Worm (Caenorhabditis elegans) whole organism, L4 larva: ENCODE results near the gene F37B4.10.

Source experiments
- F26F4.8 ChIP-seq: fragments of 200-800 bp; sonication (Bioruptor generic); conservative IDR thresholded peaks from 2 replicates; pipeline ENCODE4 v1.3.6; 2022; ENCODE audit warnings: missing genetic modification characterization, missing compliant biosample characterization
- R02D3.7 ChIP-seq: fragments of 150-350 bp; sonication (generic microtip); optimal IDR thresholded peaks from 3 replicates; lab custom pipeline; 2014; ENCODE audit warnings: missing biosample characterization, missing genetic modification characterization
- T20F7.1 ChIP-seq: fragments of 200-800 bp; sonication (Bioruptor generic); optimal IDR thresholded peaks from 2 replicates; lab custom pipeline; 2018; ENCODE audit warnings: mild to moderate bottlenecking, missing genetic modification characterization, missing compliant biosample characterization
- T26A8.4 ChIP-seq: fragments of 200-800 bp; sonication (Bioruptor generic); IDR thresholded peaks from 2 replicates; pipeline ENCODE4 v1.3.6; 2022; ENCODE audit warnings: missing genetic modification characterization, missing compliant biosample characterization
- ZK337.2 ChIP-seq: fragments of 200-800 bp; sonication (Bioruptor generic); IDR thresholded peaks from 2 replicates; pipeline ENCODE4 v1.3.6; 2022; ENCODE audit warnings: missing genetic modification reagents, missing genetic modification characterization, missing compliant biosample characterization
- ceh-44 ChIP-seq: fragments of 200-800 bp; sonication (Bioruptor generic); IDR thresholded peaks from 2 replicates; pipeline ENCODE4 v1.3.6; 2022; ENCODE audit warnings: missing genetic modification reagents, missing genetic modification characterization, missing compliant biosample characterization
- ceh-62 ChIP-seq: sonication (generic microtip); optimal IDR thresholded peaks from 2 replicates; lab custom pipeline; 2017; ENCODE audit warnings: missing biosample characterization, missing genetic modification characterization
- daf-19 ChIP-seq: fragments of 200-800 bp; sonication (Bioruptor generic); conservative IDR thresholded peaks from 2 replicates; pipeline ENCODE4 v1.3.6; 2022; ENCODE audit warnings: missing genetic modification characterization, missing compliant biosample characterization
- duxl-1 ChIP-seq: sonication (generic microtip); optimal IDR thresholded peaks from 2 replicates; lab custom pipeline; 2016; ENCODE audit warnings: mild to moderate bottlenecking, missing genetic modification characterization, moderate library complexity, missing compliant biosample characterization; ENCODE audit not compliant: poor library complexity
- dve-1 ChIP-seq: sonication (generic microtip); optimal IDR thresholded peaks from 2 replicates; lab custom pipeline; 2017; ENCODE audit warnings: antibody characterized with exemption, mild to moderate bottlenecking, missing genetic modification characterization, missing compliant biosample characterization; ENCODE audit not compliant: insufficient read depth
- gei-8 ChIP-seq: fragments of 200-800 bp; sonication (Bioruptor generic); optimal IDR thresholded peaks from 2 replicates; lab custom pipeline; 2018; ENCODE audit warnings: mild to moderate bottlenecking, missing genetic modification characterization, missing compliant biosample characterization
- hlh-30 ChIP-seq: sonication (generic microtip); optimal IDR thresholded peaks from 2 replicates; lab custom pipeline; 2017; ENCODE audit warnings: antibody characterized with exemption, mild to moderate bottlenecking, missing genetic modification characterization, missing compliant biosample characterization; ENCODE audit not compliant: insufficient read depth
- jun-1 ChIP-seq: fragments of 150-350 bp; optimal IDR thresholded peaks from 2 replicates; lab custom pipeline; 2014; ENCODE audit warnings: missing biosample characterization, missing genetic modification reagents, missing genetic modification characterization
- lin-1 ChIP-seq: fragments of 200-800 bp; sonication (Bioruptor generic); IDR thresholded peaks from 2 replicates; pipeline ENCODE4 v1.3.6; 2022; ENCODE audit warnings: missing genetic modification reagents, missing genetic modification characterization, missing compliant biosample characterization
- madf-5 ChIP-seq, 2 experiments: fragments of 200-800 bp; sonication (Bioruptor generic); IDR thresholded peaks; 2 replicates each; pipeline ENCODE4 v1.3.6; 2022; ENCODE audit warnings: missing compliant biosample characterization in 2 of 2, missing genetic modification characterization in 2 of 2
- mxl-2 ChIP-seq: fragments of 200-800 bp; sonication (Bioruptor generic); conservative IDR thresholded peaks from 2 replicates; pipeline ENCODE4 v1.3.6; 2022; ENCODE audit warnings: missing genetic modification reagents, missing genetic modification characterization, missing compliant biosample characterization
- nhr-10 ChIP-seq: fragments of 150-350 bp; optimal IDR thresholded peaks from 2 replicates; lab custom pipeline; 2014; ENCODE audit warnings: missing biosample characterization, missing genetic modification characterization
- nhr-11 ChIP-seq: fragments of 150-350 bp; optimal IDR thresholded peaks from 2 replicates; lab custom pipeline; 2014; ENCODE audit warnings: missing biosample characterization, missing genetic modification characterization
- nhr-28 ChIP-seq: fragments of 150-350 bp; optimal IDR thresholded peaks from 2 replicates; lab custom pipeline; 2014; ENCODE audit warnings: missing biosample characterization, missing genetic modification characterization
- nhr-77 ChIP-seq: fragments of 150-350 bp; optimal IDR thresholded peaks from 2 replicates; lab custom pipeline; 2014; ENCODE audit warnings: missing biosample characterization, missing genetic modification characterization
- pqm-1 ChIP-seq: sonication (generic microtip); optimal IDR thresholded peaks from 2 replicates; lab custom pipeline; 2017; ENCODE audit warnings: missing biosample characterization, missing genetic modification characterization
- skn-1 ChIP-seq: fragments of 150-350 bp; optimal IDR thresholded peaks from 2 replicates; lab custom pipeline; 2014; ENCODE audit warnings: missing biosample characterization, missing genetic modification characterization
- unc-130 ChIP-seq: sonication (generic microtip); optimal IDR thresholded peaks from 2 replicates; lab custom pipeline; 2016; ENCODE audit warnings: missing genetic modification reagents, missing genetic modification characterization, missing compliant biosample characterization
- unc-62 ChIP-seq, 3 experiments: fragments of 150-350 bp in 1 of 3; sonication (generic microtip); optimal IDR thresholded peaks in 2 of 3; peaks in 1 of 3; 1 replicate in 1 of 3; 2 replicates in 2 of 3; lab custom pipeline; 2014 to 2017; ENCODE audit warnings: missing biosample characterization in 3 of 3, missing genetic modification characterization in 3 of 3, missing genetic modification reagents in 3 of 3, missing genotype in 1 of 3
- vab-7 ChIP-seq: fragments of 200-800 bp; sonication (Bioruptor generic); IDR thresholded peaks from 2 replicates; pipeline ENCODE4 v1.3.6; 2022; ENCODE audit warnings: missing genetic modification reagents, missing genetic modification characterization, missing compliant biosample characterization
- zip-11 ChIP-seq: fragments of 200-800 bp; sonication (Bioruptor generic); IDR thresholded peaks from 2 replicates; pipeline ENCODE4 v1.3.6; 2022; ENCODE audit warnings: missing genetic modification characterization, missing compliant biosample characterization
- zip-2 ChIP-seq: fragments of 150-350 bp; optimal IDR thresholded peaks from 2 replicates; lab custom pipeline; 2014; ENCODE audit warnings: missing biosample characterization, missing genetic modification characterization

The F37B4.10 gene

DNA sequence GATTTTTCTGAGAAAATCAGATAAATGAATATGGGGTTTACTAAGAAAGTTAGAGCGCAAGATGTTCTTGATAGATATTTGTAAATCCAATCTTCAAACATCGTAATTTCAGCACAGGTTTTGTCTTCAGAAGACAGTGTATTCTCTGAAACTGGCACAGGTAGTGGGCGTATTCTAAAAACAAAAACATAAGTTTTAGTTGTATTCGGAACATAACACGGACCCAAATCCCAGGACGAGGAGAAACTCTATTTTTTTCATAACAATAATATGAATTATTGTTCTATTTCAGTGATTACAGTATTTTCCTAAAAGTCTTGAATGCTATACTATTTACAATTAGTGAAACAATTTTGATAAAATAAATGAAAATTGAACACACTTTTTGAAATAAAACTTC is 40.9 kb downstream of the F37B4.10 start, which contains the start of gene srj-45:
Gene srj-45, minus strand, starts transcription at position 101 of the 400 bp plus-strand sequence.
- TF ChIP-seq nhr-28 (tag; lab: Kevin White, UChicago) (no peak), madf-5 (GFP tag; IDR thresholded peaks at IDR 0.05; lab: Robert Waterston, UW) (no peak), T20F7.1 (GFP tag; lab: Kevin White, UChicago) (no peak), hlh-30 (no peak)

DNA sequence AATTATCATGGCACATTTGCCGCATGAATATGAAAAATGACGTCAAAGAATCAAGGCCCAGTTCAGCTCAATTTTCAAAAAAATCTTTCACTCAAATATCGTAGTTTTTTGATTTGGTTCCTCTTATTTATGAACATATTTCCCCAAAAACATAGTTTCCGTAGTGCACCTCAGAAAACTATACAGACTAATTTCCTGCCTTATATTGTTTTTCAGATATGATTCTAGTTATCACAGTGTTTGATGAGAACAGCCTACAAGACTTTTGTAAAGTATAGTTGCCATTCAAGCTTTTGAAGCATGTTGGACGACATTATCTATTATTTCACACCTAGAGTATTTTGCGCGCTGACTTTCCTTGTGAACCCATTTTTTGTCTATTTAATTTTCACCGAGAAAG is 44.7 kb downstream of the F37B4.10 start, which contains the start of gene srj-50:
Gene srj-50, plus strand, starts transcription at position 301 of the 400 bp plus-strand sequence.
- TF ChIP-seq nhr-10 (no peak), skn-1 (tag; lab: Kevin White, UChicago) (no peak), R02D3.7 (no peak), nhr-77 (no peak), ceh-62 (no peak), mxl-2 (no peak), unc-62 (GFP tag; optimal IDR thresholded peaks at IDR 0.05 in 1 of 2; lab: Kevin White, UChicago) (no peak), unc-62 (tag; optimal IDR thresholded peaks at IDR 0.05; lab: Kevin White, UChicago) (no peak), vab-7 (GFP tag; lab: Robert Waterston, UW) (no peak), unc-130 (GFP tag; lab: Kevin White, UChicago) (no peak), lin-1 (no peak), gei-8 (GFP tag; lab: Kevin White, UChicago) (no peak), T26A8.4 (GFP tag; lab: Robert Waterston, UW) (no peak), daf-19 (GFP tag; lab: Robert Waterston, UW) (no peak), nhr-11 (tag; lab: Kevin White, UChicago) (no peak), ceh-44 (GFP tag; lab: Robert Waterston, UW) (no peak), ZK337.2 (GFP tag; lab: Robert Waterston, UW) (no peak)

DNA sequence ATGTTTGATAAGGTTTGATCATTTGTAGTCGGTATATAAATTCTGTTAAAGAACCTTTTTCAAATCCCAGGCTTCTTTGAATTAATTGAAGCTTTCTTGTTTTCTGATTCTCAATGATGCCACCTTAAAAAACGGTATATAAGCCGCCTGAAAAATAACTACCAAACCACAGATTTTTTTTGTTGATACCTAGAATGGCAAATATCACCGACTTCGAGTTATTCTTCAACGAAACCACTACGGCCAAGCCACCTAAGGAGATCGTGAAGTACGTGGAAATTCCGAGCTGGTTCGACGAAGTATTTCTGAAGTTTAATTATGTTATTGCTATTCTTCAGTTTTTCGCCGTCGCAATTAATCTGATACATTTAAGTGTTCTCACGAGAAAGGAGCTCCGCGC is 46.6 kb downstream of the F37B4.10 start, which contains the start of gene srw-2:
Gene srw-2, plus strand, starts transcription at position 62 of the 400 bp plus-strand sequence.
- peak in 1 of 2 experiments; percentile 90 for TF ChIP-seq unc-62 (GFP tag; optimal IDR thresholded peaks at IDR 0.05 in 1 of 2; lab: Kevin White, UChicago)
- TF ChIP-seq unc-62 (tag; optimal IDR thresholded peaks at IDR 0.05; lab: Kevin White, UChicago) = no peak
- no peak for TF ChIP-seq ceh-62

DNA sequence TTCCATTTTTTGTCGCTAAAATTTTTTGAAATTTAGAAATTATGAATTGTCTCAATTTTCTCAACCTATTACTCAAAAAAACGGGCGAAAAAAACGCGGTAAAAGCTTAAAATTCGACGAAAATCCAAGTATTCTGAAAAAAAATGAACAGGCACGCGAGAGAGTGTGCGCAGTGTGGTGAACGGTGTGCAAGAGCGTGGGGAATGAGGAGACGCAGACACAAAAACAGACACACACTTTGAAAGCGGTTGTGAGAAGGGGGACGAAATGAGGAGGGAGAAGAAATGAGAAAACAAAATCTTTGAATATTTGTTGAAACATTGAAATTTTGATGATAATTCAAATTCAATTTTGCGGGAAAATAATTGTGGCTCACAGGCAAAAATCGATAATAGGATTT is 50.6 kb downstream of the F37B4.10 start, which contains the start of gene T03D3.5:
Gene T03D3.5, minus strand, starts transcription at position 21 of the 400 bp plus-strand sequence.
- TF ChIP-seq duxl-1 (peak; percentile 50), zip-2 (no peak), zip-11 (no peak), F26F4.8 (GFP tag; lab: Robert Waterston, UW) (no peak)

DNA sequence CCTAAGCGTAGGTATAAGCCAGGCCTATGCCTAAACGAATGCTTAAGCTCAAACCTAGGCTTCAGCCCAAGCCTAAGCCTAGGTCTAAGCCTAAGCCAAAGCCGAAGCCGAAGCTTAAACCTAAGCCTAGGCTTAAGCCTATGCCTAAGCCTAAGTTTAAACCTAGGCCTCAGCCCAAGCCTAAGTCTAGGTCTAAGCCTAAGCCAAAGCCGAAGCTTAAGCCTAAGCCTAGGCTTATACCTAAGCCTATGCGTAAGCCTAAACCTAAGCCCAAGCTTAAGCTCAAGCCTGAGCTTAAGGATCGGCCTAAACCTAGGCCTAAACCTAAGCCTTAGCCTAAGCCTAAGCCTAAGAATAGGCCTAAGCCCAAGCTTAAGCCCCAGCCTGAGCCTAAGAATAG is 51.4 kb downstream of the F37B4.10 start:
- TF ChIP-seq jun-1 (tag; lab: Kevin White, UChicago) (no peak), pqm-1 (tag; lab: Kevin White, UChicago) (no peak), dve-1 (tag; lab: Kevin White, UChicago) (no peak), mxl-2 (no peak)
